Worm (Caenorhabditis elegans) whole organism, midembryonic: ENCODE data around the gene msa-1.

Experiments
- T22C8.4 ChIP-seq: fragments of 200-800 bp; sonication (Bioruptor generic); IDR thresholded peaks from 2 replicates; pipeline ENCODE4 v1.3.6; 2022; ENCODE audit warnings: missing genetic modification characterization, missing compliant biosample characterization
- cog-1 ChIP-seq: sonication (generic microtip); optimal IDR thresholded peaks from 2 replicates; lab custom pipeline; 2016; ENCODE audit warnings: missing genetic modification characterization, missing compliant biosample characterization
- flt-1 ChIP-seq: fragments of 200-800 bp; sonication (Bioruptor generic); IDR thresholded peaks from 2 replicates; pipeline ENCODE4 v1.3.6; 2022; ENCODE audit warnings: missing genetic modification characterization, missing compliant biosample characterization
- klf-2 ChIP-seq: fragments of 200-800 bp; sonication (Bioruptor generic); conservative IDR thresholded peaks from 2 replicates; pipeline ENCODE4 v1.3.6; 2022; ENCODE audit warnings: missing genetic modification reagents, missing genetic modification characterization, missing compliant biosample characterization
- med-1 ChIP-seq: sonication (generic microtip); optimal IDR thresholded peaks from 2 replicates; lab custom pipeline; 2017; ENCODE audit warnings: missing genetic modification characterization, mild to moderate bottlenecking, missing compliant biosample characterization, antibody characterized with exemption, missing genetic modification reagents; ENCODE audit not compliant: insufficient read depth
- ref-1 ChIP-seq: fragments of 200-800 bp; sonication (Bioruptor generic); conservative IDR thresholded peaks from 2 replicates; pipeline ENCODE4 v1.3.6; 2022; ENCODE audit warnings: missing genetic modification reagents, missing genetic modification characterization, missing compliant biosample characterization
- tab-1 ChIP-seq: fragments of 200-800 bp; sonication (Bioruptor generic); IDR thresholded peaks from 2 replicates; pipeline ENCODE4 v1.3.6; 2022; ENCODE audit warnings: missing genetic modification characterization, missing compliant biosample characterization
- ztf-23 ChIP-seq: fragments of 200-800 bp; sonication (Bioruptor generic); IDR thresholded peaks from 2 replicates; pipeline ENCODE4 v1.3.6; 2022; ENCODE audit warnings: missing genetic modification reagents, missing genetic modification characterization, missing compliant biosample characterization
- ztf-29 ChIP-seq: fragments of 200-800 bp; sonication (Bioruptor generic); IDR thresholded peaks from 2 replicates; pipeline ENCODE4 v1.3.6; 2022; ENCODE audit warnings: missing genetic modification reagents, missing genetic modification characterization, missing compliant biosample characterization

msa-1 gene

ce11 chrIV:9130605-9131004, 42.2 kb downstream of the msa-1 start:
- TF ChIP-seq ztf-23 (GFP tag; lab: Robert Waterston, UW) = no peak
- no peak for TF ChIP-seq tab-1
- TF ChIP-seq med-1 (GFP tag; lab: Kevin White, UChicago) = no peak
- TF ChIP-seq klf-2 (GFP tag; lab: Robert Waterston, UW) = no peak
- TF ChIP-seq ref-1 (GFP tag; lab: Robert Waterston, UW) = no peak
- no peak for TF ChIP-seq ztf-29 (GFP tag; lab: Robert Waterston, UW)
- TF ChIP-seq T22C8.4 = no peak
- no peak for TF ChIP-seq flt-1 (GFP tag; lab: Robert Waterston, UW)

ce11 chrIV:9135377-9135776, 47.0 kb downstream of the msa-1 start, which contains the start of gene delm-1:
Gene delm-1, minus strand, starts transcription at chrIV:9135477.
- TF ChIP-seq med-1 (GFP tag; lab: Kevin White, UChicago) = no peak
- no peak for TF ChIP-seq klf-2 (GFP tag; lab: Robert Waterston, UW)
- TF ChIP-seq ztf-23 (GFP tag; lab: Robert Waterston, UW) = no peak
- TF ChIP-seq flt-1 (GFP tag; lab: Robert Waterston, UW) = no peak
- no peak for TF ChIP-seq tab-1
- no peak for TF ChIP-seq ref-1 (GFP tag; lab: Robert Waterston, UW)
- no peak for TF ChIP-seq cog-1 (tag; lab: Kevin White, UChicago)
- TF ChIP-seq ztf-29 (GFP tag; lab: Robert Waterston, UW) = no peak
- TF ChIP-seq T22C8.4 = no peak

ce11 chrIV:9140172-9140805, 51.9 kb downstream of the msa-1 start:
- TF ChIP-seq tab-1 (no peak), ztf-29 (GFP tag; lab: Robert Waterston, UW) (no peak), ztf-23 (GFP tag; lab: Robert Waterston, UW) (no peak), med-1 (GFP tag; lab: Kevin White, UChicago) (no peak), klf-2 (GFP tag; lab: Robert Waterston, UW) (no peak), T22C8.4 (no peak), flt-1 (GFP tag; lab: Robert Waterston, UW) (no peak), cog-1 (tag; lab: Kevin White, UChicago) (no peak), ref-1 (GFP tag; lab: Robert Waterston, UW) (no peak)
